Worm (Caenorhabditis elegans) whole organism, L1 larva: Measurements from ENCODE around the gene F39E9.6.

Experiments used
- F16B12.6 ChIP-seq: fragments of 150-350 bp; optimal IDR thresholded peaks from 2 replicates; lab custom pipeline; 2014; ENCODE audit warnings: missing biosample characterization, missing genetic modification characterization
- aha-1 ChIP-seq: fragments of 150-350 bp; optimal IDR thresholded peaks from 2 replicates; lab custom pipeline; 2014; ENCODE audit warnings: missing biosample characterization, missing genetic modification characterization
- alr-1 ChIP-seq: fragments of 200-800 bp; sonication (Bioruptor generic); optimal IDR thresholded peaks from 2 replicates; lab custom pipeline; 2018; ENCODE audit warnings: borderline replicate concordance, mild to moderate bottlenecking, missing genetic modification characterization, missing compliant biosample characterization
- aly-2 ChIP-seq: fragments of 150-350 bp; optimal IDR thresholded peaks from 2 replicates; lab custom pipeline; 2014; ENCODE audit warnings: missing biosample characterization, missing genetic modification characterization
- ama-1 ChIP-seq: fragments of 150-350 bp; optimal IDR thresholded peaks from 2 replicates; lab custom pipeline; 2014
- ceh-63 ChIP-seq: fragments of 200-800 bp; sonication (Bioruptor generic); optimal IDR thresholded peaks from 2 replicates; lab custom pipeline; 2018; ENCODE audit warnings: mild to moderate bottlenecking, missing genetic modification characterization, missing compliant biosample characterization
- ceh-82 ChIP-seq, 3 experiments: fragments of 150-350 bp in 1 of 3; sonication (generic microtip) in 2 of 3; optimal IDR thresholded peaks; 2 replicates each; lab custom pipeline; 2014 to 2017; ENCODE audit warnings: missing biosample characterization in 3 of 3, missing genetic modification characterization in 3 of 3
- dsc-1 ChIP-seq: sonication (generic microtip); optimal IDR thresholded peaks from 2 replicates; lab custom pipeline; 2016; ENCODE audit warnings: mild to moderate bottlenecking, missing genetic modification characterization, missing compliant biosample characterization
- efl-1 ChIP-seq, 4 experiments: fragments of 150-350 bp; optimal IDR thresholded peaks in 3 of 4; peaks in 1 of 4; 1 replicate in 1 of 4; 2 replicates in 3 of 4; lab custom pipeline; 2014; ENCODE audit warnings: missing biosample characterization in 2 of 4, missing genetic modification characterization in 2 of 4, missing genetic modification reagents in 2 of 4
- egl-13 ChIP-seq: sonication (generic microtip); optimal IDR thresholded peaks from 2 replicates; lab custom pipeline; 2016; ENCODE audit warnings: missing genotype, missing genetic modification reagents, missing genetic modification characterization, missing compliant biosample characterization
- fkh-8 ChIP-seq: sonication (generic microtip); optimal IDR thresholded peaks from 2 replicates; lab custom pipeline; 2016; ENCODE audit warnings: mild to moderate bottlenecking, missing genetic modification characterization, missing compliant biosample characterization
- fos-1 ChIP-seq: fragments of 150-350 bp; optimal IDR thresholded peaks from 2 replicates; lab custom pipeline; 2014; ENCODE audit warnings: missing biosample characterization, missing genetic modification characterization
- jun-1 ChIP-seq: fragments of 150-350 bp; optimal IDR thresholded peaks from 2 replicates; lab custom pipeline; 2014; ENCODE audit warnings: missing biosample characterization, missing genetic modification reagents, missing genetic modification characterization
- lin-14 ChIP-seq: fragments of 200-800 bp; sonication (Bioruptor generic); optimal IDR thresholded peaks from 2 replicates; lab custom pipeline; 2018; ENCODE audit warnings: mild to moderate bottlenecking, missing genetic modification characterization, moderate library complexity, missing compliant biosample characterization
- lin-15B ChIP-seq: fragments of 150-350 bp; sonication (generic microtip); optimal IDR thresholded peaks from 3 replicates; lab custom pipeline; 2014; ENCODE audit warnings: missing biosample characterization, missing genetic modification characterization
- lsy-2 ChIP-seq, 2 experiments: fragments of 150-350 bp; optimal IDR thresholded peaks; 2 replicates each; lab custom pipeline; 2014; ENCODE audit warnings: missing biosample characterization in 2 of 2, missing genetic modification characterization in 2 of 2
- mab-9 ChIP-seq: fragments of 200-800 bp; sonication (Bioruptor generic); IDR thresholded peaks from 2 replicates; pipeline ENCODE4 v1.3.6; 2022; ENCODE audit warnings: missing genetic modification reagents, missing genetic modification characterization, missing compliant biosample characterization
- mef-2 ChIP-seq: fragments of 150-350 bp; optimal IDR thresholded peaks from 2 replicates; lab custom pipeline; 2014; ENCODE audit warnings: missing biosample characterization, missing genetic modification characterization
- mep-1 ChIP-seq: fragments of 150-350 bp; optimal IDR thresholded peaks from 2 replicates; lab custom pipeline; 2014; ENCODE audit warnings: missing biosample characterization, missing genetic modification characterization
- nhr-19 ChIP-seq: fragments of 200-800 bp; sonication (Bioruptor generic); conservative IDR thresholded peaks from 2 replicates; pipeline ENCODE4 v1.3.6; 2022; ENCODE audit warnings: missing genetic modification characterization, missing compliant biosample characterization
- nhr-20 ChIP-seq: sonication (generic microtip); optimal IDR thresholded peaks from 2 replicates; lab custom pipeline; 2016; ENCODE audit warnings: mild to moderate bottlenecking, missing genetic modification characterization, missing compliant biosample characterization
- nhr-237 ChIP-seq: fragments of 150-350 bp; optimal IDR thresholded peaks from 2 replicates; lab custom pipeline; 2014; ENCODE audit warnings: missing biosample characterization, missing genetic modification characterization
- nhr-28 ChIP-seq: fragments of 150-350 bp; optimal IDR thresholded peaks from 2 replicates; lab custom pipeline; 2014; ENCODE audit warnings: missing biosample characterization, missing genetic modification characterization
- nhr-47 ChIP-seq: sonication (generic microtip); optimal IDR thresholded peaks from 2 replicates; lab custom pipeline; 2016; ENCODE audit warnings: mild to moderate bottlenecking, missing genetic modification characterization, moderate library complexity, missing compliant biosample characterization
- nhr-71 ChIP-seq: sonication (generic microtip); optimal IDR thresholded peaks from 2 replicates; lab custom pipeline; 2016; ENCODE audit warnings: mild to moderate bottlenecking, missing genetic modification characterization, moderate library complexity, missing compliant biosample characterization
- nhr-76 ChIP-seq: sonication (generic microtip); optimal IDR thresholded peaks from 2 replicates; lab custom pipeline; 2017; ENCODE audit warnings: missing biosample characterization, missing genetic modification characterization
- nhr-77 ChIP-seq: fragments of 150-350 bp; optimal IDR thresholded peaks from 2 replicates; lab custom pipeline; 2014; ENCODE audit warnings: missing biosample characterization, missing genetic modification characterization
- nhr-84 ChIP-seq: sonication (generic microtip); optimal IDR thresholded peaks from 2 replicates; lab custom pipeline; 2017; ENCODE audit warnings: missing biosample characterization, missing genetic modification characterization
- nhr-85 ChIP-seq: sonication (generic microtip); peaks from one replicate; lab custom pipeline; 2016; ENCODE audit warnings: missing genetic modification characterization, inconsistent platforms, missing compliant biosample characterization
- pqm-1 ChIP-seq: sonication (generic microtip); optimal IDR thresholded peaks from 3 replicates; lab custom pipeline; 2017; ENCODE audit warnings: missing biosample characterization, missing genetic modification characterization
- snpc-4 ChIP-seq: fragments of 150-350 bp; optimal IDR thresholded peaks from 2 replicates; lab custom pipeline; 2014; ENCODE audit warnings: missing biosample characterization, missing genetic modification characterization
- snu-23 ChIP-seq: sonication (generic microtip); optimal IDR thresholded peaks from 2 replicates; lab custom pipeline; 2016; ENCODE audit warnings: missing genetic modification characterization, missing compliant biosample characterization
- swsn-7 ChIP-seq: sonication (generic microtip); optimal IDR thresholded peaks from 2 replicates; lab custom pipeline; 2016; ENCODE audit warnings: missing genetic modification characterization, missing compliant biosample characterization
- unc-30 ChIP-seq: sonication (generic microtip); optimal IDR thresholded peaks from 2 replicates; lab custom pipeline; 2017; ENCODE audit warnings: missing biosample characterization, missing genetic modification characterization
- unc-62 ChIP-seq: fragments of 150-350 bp; optimal IDR thresholded peaks from 2 replicates; lab custom pipeline; 2014; ENCODE audit warnings: missing biosample characterization, missing genetic modification reagents, missing genetic modification characterization
- unc-86 ChIP-seq: sonication (generic microtip); optimal IDR thresholded peaks from 2 replicates; lab custom pipeline; 2016; ENCODE audit warnings: missing genetic modification characterization, missing compliant biosample characterization
- unc-98 ChIP-seq: fragments of 200-800 bp; sonication (Bioruptor generic); IDR thresholded peaks from 2 replicates; pipeline ENCODE4 v1.3.6; 2022; ENCODE audit warnings: missing genetic modification characterization, missing compliant biosample characterization
- xbp-1 ChIP-seq: sonication (generic microtip); optimal IDR thresholded peaks from 2 replicates; lab custom pipeline; 2016; ENCODE audit warnings: missing genetic modification characterization, missing compliant biosample characterization
- ztf-4 ChIP-seq: fragments of 150-350 bp; optimal IDR thresholded peaks from 2 replicates; lab custom pipeline; 2014; ENCODE audit warnings: missing biosample characterization, missing genetic modification characterization

Gene F39E9.6

ce11 chrII:3274923-3275322 is 38.4 kb downstream of the F39E9.6 start, which contains the start of gene F02E11.3:
Gene F02E11.3 (minus strand): TSS chrII:3275023.
- TF ChIP-seq ama-1 (no peak), aly-2 (tag; lab: Kevin White, UChicago) (no peak), ztf-4 (no peak), nhr-28 (no peak), fkh-8 (no peak), nhr-47 (tag; lab: Kevin White, UChicago) (no peak), nhr-71 (tag; lab: Kevin White, UChicago) (no peak), nhr-237 (no peak), unc-98 (GFP tag; lab: Robert Waterston, UW) (no peak), egl-13 (tag; lab: Kevin White, UChicago) (no peak), fos-1 (tag; lab: Kevin White, UChicago) (no peak), ceh-63 (GFP tag; lab: Kevin White, UChicago) (no peak), nhr-85 (tag; lab: Kevin White, UChicago) (no peak), nhr-77 (tag; lab: Kevin White, UChicago) (no peak)

- TF ChIP-seq ama-1 (no peak), mep-1 (peak; percentile 9), aha-1 (tag; lab: Kevin White, UChicago) (no peak), nhr-71 (tag; lab: Kevin White, UChicago) (peak; percentile 27), nhr-76 (tag; lab: Kevin White, UChicago) (no peak), efl-1 (optimal IDR thresholded peaks at IDR 0.05; lab: Kevin White, UChicago) (no peak), efl-1 (GFP tag; optimal IDR thresholded peaks at IDR 0.05 in 1 of 2; lab: Kevin White, UChicago) (no peak), nhr-28 (no peak), fkh-8 (peak; percentile 4), dsc-1 (tag; lab: Kevin White, UChicago) (peak; percentile 59), swsn-7 (tag; lab: Kevin White, UChicago) (no peak), nhr-85 (tag; lab: Kevin White, UChicago) (no peak), F16B12.6 (tag; lab: Kevin White, UChicago) (no peak), unc-30 (tag; lab: Kevin White, UChicago) (peak; percentile 26)
These were observed 42.7 kb downstream of the F39E9.6 start for ce11 chrII:3270598-3270997.

ce11 chrII:3267815-3268214 is 45.5 kb downstream of the F39E9.6 start:
- TF ChIP-seq lsy-2 (tag; optimal IDR thresholded peaks at IDR 0.05; lab: Kevin White, UChicago) (peak in 1 of 2 experiments; percentile 10), nhr-84 (tag; lab: Kevin White, UChicago) (no peak), nhr-19 (GFP tag; lab: Robert Waterston, UW) (0 out of 2 replicates have a peak, but pooled peaks have one; percentile 8), unc-86 (no peak), lin-15B (tag; lab: Kevin White, UChicago) (no peak), swsn-7 (tag; lab: Kevin White, UChicago) (no peak), efl-1 (optimal IDR thresholded peaks at IDR 0.05; lab: Kevin White, UChicago) (peak in 1 of 2 experiments; percentile 1), efl-1 (GFP tag; optimal IDR thresholded peaks at IDR 0.05 in 1 of 2; lab: Kevin White, UChicago) (no peak), snpc-4 (tag; lab: Kevin White, UChicago) (no peak), xbp-1 (no peak), mef-2 (tag; lab: Kevin White, UChicago) (no peak), alr-1 (tag; lab: Kevin White, UChicago) (no peak), snu-23 (GFP tag; lab: Kevin White, UChicago) (peak; percentile 3), mab-9 (no peak)
- TF ChIP-seq, all 84 proteins: peak for 4

ce11 chrII:3267365-3267764 is 46.0 kb downstream of the F39E9.6 start, which contains the start of gene F02E11.7:
Gene F02E11.7 (plus strand): TSS chrII:3267665.
- TF ChIP-seq fkh-8 (peak; percentile 11), mef-2 (tag; lab: Kevin White, UChicago) (no peak)
- TF ChIP-seq, all 84 proteins: peak for 1

ce11 chrII:3264704-3265103 is 48.6 kb downstream of the F39E9.6 start:
- TF ChIP-seq ceh-82 (tag; optimal IDR thresholded peaks at IDR 0.05; lab: Kevin White, UChicago) (no peak), unc-62 (GFP tag; lab: Kevin White, UChicago) (no peak), pqm-1 (tag; lab: Kevin White, UChicago) (no peak), aha-1 (tag; lab: Kevin White, UChicago) (no peak), nhr-77 (tag; lab: Kevin White, UChicago) (no peak), jun-1 (tag; lab: Kevin White, UChicago) (no peak), mab-9 (no peak), lin-14 (GFP tag; lab: Kevin White, UChicago) (no peak), nhr-20 (tag; lab: Kevin White, UChicago) (no peak)
